Worm (Caenorhabditis elegans) whole organism, midembryonic: Measurements from ENCODE around the gene rpy-1.

Source experiments
- T22C8.4 ChIP-seq: fragments of 200-800 bp; sonication (Bioruptor generic); IDR thresholded peaks from 2 replicates; pipeline ENCODE4 v1.3.6; 2022; ENCODE audit warnings: missing genetic modification characterization, missing compliant biosample characterization
- cog-1 ChIP-seq: sonication (generic microtip); optimal IDR thresholded peaks from 2 replicates; lab custom pipeline; 2016; ENCODE audit warnings: missing genetic modification characterization, missing compliant biosample characterization
- flt-1 ChIP-seq: fragments of 200-800 bp; sonication (Bioruptor generic); IDR thresholded peaks from 2 replicates; pipeline ENCODE4 v1.3.6; 2022; ENCODE audit warnings: missing genetic modification characterization, missing compliant biosample characterization
- klf-2 ChIP-seq: fragments of 200-800 bp; sonication (Bioruptor generic); conservative IDR thresholded peaks from 2 replicates; pipeline ENCODE4 v1.3.6; 2022; ENCODE audit warnings: missing genetic modification reagents, missing genetic modification characterization, missing compliant biosample characterization
- med-1 ChIP-seq: sonication (generic microtip); optimal IDR thresholded peaks from 2 replicates; lab custom pipeline; 2017; ENCODE audit warnings: missing genetic modification characterization, mild to moderate bottlenecking, missing compliant biosample characterization, antibody characterized with exemption, missing genetic modification reagents; ENCODE audit not compliant: insufficient read depth
- ref-1 ChIP-seq: fragments of 200-800 bp; sonication (Bioruptor generic); conservative IDR thresholded peaks from 2 replicates; pipeline ENCODE4 v1.3.6; 2022; ENCODE audit warnings: missing genetic modification reagents, missing genetic modification characterization, missing compliant biosample characterization
- tab-1 ChIP-seq: fragments of 200-800 bp; sonication (Bioruptor generic); IDR thresholded peaks from 2 replicates; pipeline ENCODE4 v1.3.6; 2022; ENCODE audit warnings: missing genetic modification characterization, missing compliant biosample characterization
- ztf-23 ChIP-seq: fragments of 200-800 bp; sonication (Bioruptor generic); IDR thresholded peaks from 2 replicates; pipeline ENCODE4 v1.3.6; 2022; ENCODE audit warnings: missing genetic modification reagents, missing genetic modification characterization, missing compliant biosample characterization
- ztf-29 ChIP-seq: fragments of 200-800 bp; sonication (Bioruptor generic); IDR thresholded peaks from 2 replicates; pipeline ENCODE4 v1.3.6; 2022; ENCODE audit warnings: missing genetic modification reagents, missing genetic modification characterization, missing compliant biosample characterization

The rpy-1 gene

ce11 chrII:6718221-6718620 is 12.8 kb upstream of the rpy-1 start, which contains the start of gene tsp-10:
Gene tsp-10 (plus strand): TSS chrII:6718586.
- TF ChIP-seq med-1 (GFP tag; lab: Kevin White, UChicago) (no peak), tab-1 (GFP tag; lab: Robert Waterston, UW) (no peak), ztf-29 (GFP tag; lab: Robert Waterston, UW) (no peak), klf-2 (GFP tag; lab: Robert Waterston, UW) (no peak), ztf-23 (no peak), T22C8.4 (no peak), flt-1 (GFP tag; lab: Robert Waterston, UW) (no peak), cog-1 (tag; lab: Kevin White, UChicago) (no peak), ref-1 (GFP tag; lab: Robert Waterston, UW) (no peak)

- TF ChIP-seq ztf-29 (GFP tag; lab: Robert Waterston, UW) (no peak), T22C8.4 (no peak), cog-1 (tag; lab: Kevin White, UChicago) (no peak), med-1 (GFP tag; lab: Kevin White, UChicago) (no peak), ztf-23 (no peak), klf-2 (GFP tag; lab: Robert Waterston, UW) (no peak), ref-1 (GFP tag; lab: Robert Waterston, UW) (no peak), flt-1 (GFP tag; lab: Robert Waterston, UW) (no peak), tab-1 (GFP tag; lab: Robert Waterston, UW) (no peak)
These were observed 11.2 kb upstream of the rpy-1 start, which contains the start of the genes T14B4.5 and T14B4.20 for ce11 chrII:6716638-6717037. Gene T14B4.5 (plus strand): TSS chrII:6716863. Gene T14B4.20 (plus strand): TSS chrII:6716901.

DNA sequence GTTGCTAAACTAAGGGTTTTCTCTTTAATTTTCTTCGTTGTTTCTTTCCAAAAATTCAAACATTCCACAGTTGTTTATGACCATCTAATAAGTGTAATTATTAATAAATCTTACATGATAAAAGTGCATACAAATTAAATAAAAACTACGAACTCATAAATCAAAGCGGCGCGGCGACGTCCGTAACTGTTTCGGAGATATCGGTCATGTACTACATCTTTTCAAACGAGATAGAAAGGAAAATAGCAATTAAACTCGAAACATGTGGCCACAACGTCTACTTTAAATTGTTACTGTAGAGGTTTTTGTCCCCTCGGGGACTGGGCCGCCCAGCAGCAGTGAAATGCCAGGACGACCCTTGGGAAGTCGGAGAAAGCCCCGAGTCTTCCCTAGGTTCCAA is 10.4 kb upstream of the rpy-1 start:
- no peak for TF ChIP-seq klf-2 (GFP tag; lab: Robert Waterston, UW)
- no peak for TF ChIP-seq ztf-23

- TF ChIP-seq flt-1 (GFP tag; lab: Robert Waterston, UW), result no peak
- no peak for TF ChIP-seq ztf-29 (GFP tag; lab: Robert Waterston, UW)
- no peak for TF ChIP-seq klf-2 (GFP tag; lab: Robert Waterston, UW)
- no peak for TF ChIP-seq cog-1 (tag; lab: Kevin White, UChicago)
- TF ChIP-seq T22C8.4, result no peak
- TF ChIP-seq med-1 (GFP tag; lab: Kevin White, UChicago), result no peak
- no peak for TF ChIP-seq ref-1 (GFP tag; lab: Robert Waterston, UW)
- no peak for TF ChIP-seq ztf-23
- no peak for TF ChIP-seq tab-1 (GFP tag; lab: Robert Waterston, UW)
These were observed 8.4 kb upstream of the rpy-1 start, which contains the start of gene dpy-2 for ce11 chrII:6713832-6714342. Gene dpy-2 (plus strand): TSS chrII:6714292.

- TF ChIP-seq T22C8.4, result no peak
- TF ChIP-seq tab-1 (GFP tag; lab: Robert Waterston, UW), result no peak
- TF ChIP-seq ztf-23, result no peak
- TF ChIP-seq med-1 (GFP tag; lab: Kevin White, UChicago), result no peak
- no peak for TF ChIP-seq cog-1 (tag; lab: Kevin White, UChicago)
- no peak for TF ChIP-seq ref-1 (GFP tag; lab: Robert Waterston, UW)
- TF ChIP-seq ztf-29 (GFP tag; lab: Robert Waterston, UW), result no peak
- TF ChIP-seq flt-1 (GFP tag; lab: Robert Waterston, UW), result no peak
- no peak for TF ChIP-seq klf-2 (GFP tag; lab: Robert Waterston, UW)
These were observed 7.6 kb upstream of the rpy-1 start for ce11 chrII:6713003-6713402.

DNA sequence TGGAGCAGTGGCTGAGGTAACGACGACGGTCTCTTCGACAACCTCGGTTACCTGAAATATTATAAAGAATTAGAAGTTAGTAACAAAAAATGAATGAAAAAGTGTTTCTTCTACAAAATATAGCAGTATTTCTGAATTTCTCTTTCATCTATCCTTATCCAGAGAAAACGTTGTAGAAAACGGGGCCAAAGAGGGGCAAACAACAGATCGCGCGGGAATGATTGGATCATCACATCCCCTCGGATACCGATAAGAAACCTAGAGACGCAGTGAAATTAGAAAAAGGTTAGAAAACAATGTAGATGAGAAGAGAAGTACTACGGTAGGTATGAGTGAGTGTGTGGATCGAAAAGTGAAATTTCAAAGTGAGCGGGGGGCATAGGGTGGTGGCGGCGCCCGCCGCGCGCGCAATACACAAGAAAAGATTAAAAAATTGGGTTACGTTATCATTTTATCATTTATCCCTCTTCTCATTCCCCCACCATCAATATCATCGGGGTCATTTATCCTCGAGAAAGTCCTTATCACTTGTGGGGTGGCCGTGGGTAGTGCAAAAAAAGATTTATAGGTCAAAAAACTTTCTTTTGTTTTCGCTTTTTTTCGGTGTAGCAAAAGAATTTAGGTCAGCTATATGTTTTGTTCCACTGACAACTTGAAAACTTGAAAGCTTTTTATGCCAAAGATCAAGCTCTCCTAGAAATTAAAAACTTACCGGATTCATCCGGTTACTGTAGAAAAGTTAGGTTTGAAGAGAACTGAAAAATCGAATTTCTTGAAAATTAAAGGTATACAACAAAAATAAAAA is 6.9 kb upstream of the rpy-1 start, which contains the start of the genes dpy-10 and T14B4.19:
Gene dpy-10, minus strand, starts transcription at position 51 of the 805 bp plus-strand sequence.
Gene T14B4.19, minus strand, starts transcription at position 755 of the 805 bp plus-strand sequence.
- no peak for TF ChIP-seq ztf-23
- no peak for TF ChIP-seq ref-1 (GFP tag; lab: Robert Waterston, UW)
- no peak for TF ChIP-seq med-1 (GFP tag; lab: Kevin White, UChicago)
- TF ChIP-seq ztf-29 (GFP tag; lab: Robert Waterston, UW), result no peak
- no peak for TF ChIP-seq klf-2 (GFP tag; lab: Robert Waterston, UW)
- TF ChIP-seq tab-1 (GFP tag; lab: Robert Waterston, UW), result no peak
- no peak for TF ChIP-seq flt-1 (GFP tag; lab: Robert Waterston, UW)
- no peak for TF ChIP-seq T22C8.4
- no peak for TF ChIP-seq cog-1 (tag; lab: Kevin White, UChicago)

- TF ChIP-seq ref-1 (GFP tag; lab: Robert Waterston, UW) (no peak), ztf-29 (GFP tag; lab: Robert Waterston, UW) (no peak), ztf-23 (no peak; the same call in 1 of the 2 replicates), cog-1 (tag; lab: Kevin White, UChicago) (no peak), med-1 (GFP tag; lab: Kevin White, UChicago) (no peak), tab-1 (GFP tag; lab: Robert Waterston, UW) (no peak), flt-1 (GFP tag; lab: Robert Waterston, UW) (no peak), klf-2 (GFP tag; lab: Robert Waterston, UW) (no peak), T22C8.4 (no peak)
These were observed 5.2 kb upstream of the rpy-1 start for ce11 chrII:6710596-6710995.

ce11 chrII:6709680-6710079 is 4.2 kb upstream of the rpy-1 start:
- TF ChIP-seq flt-1 (GFP tag; lab: Robert Waterston, UW) (no peak), ztf-29 (GFP tag; lab: Robert Waterston, UW) (no peak), klf-2 (GFP tag; lab: Robert Waterston, UW) (no peak), T22C8.4 (no peak), cog-1 (tag; lab: Kevin White, UChicago) (no peak), med-1 (GFP tag; lab: Kevin White, UChicago) (no peak), ref-1 (GFP tag; lab: Robert Waterston, UW) (no peak)

- TF ChIP-seq ztf-29 (GFP tag; lab: Robert Waterston, UW), result no peak
- TF ChIP-seq med-1 (GFP tag; lab: Kevin White, UChicago), result no peak
- no peak for TF ChIP-seq tab-1 (GFP tag; lab: Robert Waterston, UW)
- no peak for TF ChIP-seq flt-1 (GFP tag; lab: Robert Waterston, UW)
- TF ChIP-seq klf-2 (GFP tag; lab: Robert Waterston, UW), result no peak
- TF ChIP-seq cog-1 (tag; lab: Kevin White, UChicago), result no peak
- TF ChIP-seq ztf-23, result no peak
- no peak for TF ChIP-seq T22C8.4
- no peak for TF ChIP-seq ref-1 (GFP tag; lab: Robert Waterston, UW)
These were observed 3.5 kb upstream of the rpy-1 start for ce11 chrII:6708980-6709379.
